Fruit fly (Drosophila melanogaster) whole organism, wandering third instar larva: ENCODE measurements around the gene CG4133.

Experiments
- Hnf4 ChIP-seq: fragments of 200-800 bp; sonication (Bioruptor generic); optimal IDR thresholded peaks from 2 replicates; lab custom pipeline; 2016; ENCODE audit warnings: missing biosample characterization, mild to moderate bottlenecking, missing genetic modification characterization
- Hr78 ChIP-seq: fragments of >200 bp; optimal IDR thresholded peaks from 2 replicates; lab custom pipeline; 2017; ENCODE audit warnings: missing biosample characterization, missing genetic modification characterization
- foxo ChIP-seq, 2 experiments: fragments of 200-800 bp; sonication (Bioruptor generic); optimal IDR thresholded peaks; 2 replicates in 1 of 2; 3 replicates in 1 of 2; lab custom pipeline; 2016 to 2017; ENCODE audit warnings: missing biosample characterization in 2 of 2, missing genetic modification characterization in 2 of 2
- woc ChIP-seq: sonication (Bioruptor generic); optimal IDR thresholded peaks from 2 replicates; lab custom pipeline; 2016; ENCODE audit warnings: missing biosample characterization, mild to moderate bottlenecking, missing genetic modification characterization

DNA sequence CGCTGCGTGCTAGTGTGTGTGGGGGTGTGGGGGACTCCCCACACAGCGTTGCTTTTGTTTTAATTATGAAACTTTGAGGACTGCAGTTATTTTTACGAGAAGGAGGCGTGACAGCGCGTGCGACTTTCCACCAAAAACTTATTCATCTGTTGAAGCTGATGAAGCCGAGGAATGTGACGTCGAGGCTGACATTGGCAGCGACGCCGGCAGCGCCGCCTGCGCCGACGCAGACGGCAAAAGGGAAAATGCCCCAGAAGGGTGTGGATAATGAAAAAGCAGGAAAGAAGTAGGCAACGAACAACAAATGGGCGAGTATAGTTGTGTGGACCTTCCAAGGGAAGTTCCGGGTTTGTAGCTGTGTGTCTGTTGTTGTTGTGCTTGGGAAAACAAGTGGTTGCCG lies 12.4 kb downstream of the CG4133 start:
- no peak for TF ChIP-seq foxo (GFP tag; optimal IDR thresholded peaks at IDR 0.05; lab: Kevin White, UChicago)
- TF ChIP-seq Hnf4 (GFP tag; lab: Kevin White, UChicago): no peak
- TF ChIP-seq Hr78 (GFP tag; lab: Kevin White, UChicago): no peak
- TF ChIP-seq woc (GFP tag; lab: Kevin White, UChicago): no peak
